Fruit fly (Drosophila melanogaster) whole organism, embryonic: ENCODE results near the gene comm.

Experiments used
- HLH54F ChIP-seq: fragments of 200-800 bp; sonication (Bioruptor generic); optimal IDR thresholded peaks from 3 replicates; lab custom pipeline; 2016; ENCODE audit warnings: missing biosample characterization, missing genetic modification characterization
- wor ChIP-seq: fragments of 200-800 bp; sonication (Bioruptor generic); IDR thresholded peaks from 2 replicates; pipeline ENCODE4 v1.3.6; 2022; ENCODE audit warnings: missing biosample characterization, missing genetic modification characterization

- TF ChIP-seq wor (GFP tag; lab: Robert Waterston, UW) (no peak), HLH54F (GFP tag; lab: Kevin White, UChicago) (no peak)
These were observed 1.2 kb upstream of the comm start for dm6 chr3L:15729306-15730006.
